Fruit fly (Drosophila melanogaster) whole organism, wandering third instar larva: ENCODE results near the gene TwdlE.

Experiments
- Abd-B ChIP-seq: fragments of >200 bp; optimal IDR thresholded peaks from 2 replicates; lab custom pipeline; 2017; ENCODE audit warnings: missing biosample characterization, missing genetic modification characterization
- CG32264 ChIP-seq: fragments of 200-800 bp; sonication (Bioruptor generic); optimal IDR thresholded peaks from 2 replicates; lab custom pipeline; 2016; ENCODE audit warnings: missing biosample characterization, missing genetic modification characterization
- CG9705 ChIP-seq: fragments of 200-800 bp; sonication (Bioruptor generic); optimal IDR thresholded peaks from 2 replicates; lab custom pipeline; 2018; ENCODE audit warnings: missing biosample characterization, mild to moderate bottlenecking, missing genetic modification characterization
- CrebA ChIP-seq: fragments of 200-800 bp; sonication (Bioruptor generic); optimal IDR thresholded peaks from 2 replicates; lab custom pipeline; 2016; ENCODE audit warnings: missing biosample characterization, mild to moderate bottlenecking, missing genetic modification characterization, borderline replicate concordance
- Dfd ChIP-seq: fragments of >200 bp; optimal IDR thresholded peaks from 2 replicates; lab custom pipeline; 2017; ENCODE audit warnings: missing biosample characterization, missing genetic modification characterization
- Dif ChIP-seq: fragments of 200-275, 200-300 bp; sonication (Bioruptor generic); optimal IDR thresholded peaks from 2 replicates; lab custom pipeline; 2018; ENCODE audit warnings: missing biosample characterization, missing genetic modification characterization; ENCODE audit not compliant: partially characterized antibody
- HLH106 ChIP-seq: fragments of 200-800 bp; optimal IDR thresholded peaks from 3 replicates; lab custom pipeline; 2019; ENCODE audit warnings: missing biosample characterization, mild to moderate bottlenecking, missing genetic modification characterization, moderate library complexity
- Hr78 ChIP-seq: fragments of >200 bp; optimal IDR thresholded peaks from 2 replicates; lab custom pipeline; 2017; ENCODE audit warnings: missing biosample characterization, missing genetic modification characterization
- Hr83 ChIP-seq: fragments of 200-300 bp; sonication (Bioruptor generic); optimal IDR thresholded peaks from 2 replicates; lab custom pipeline; 2016; ENCODE audit warnings: missing biosample characterization, mild to moderate bottlenecking, missing genetic modification characterization, moderate library complexity; ENCODE audit not compliant: poor library complexity, severe bottlenecking
- Mio ChIP-seq: sonication (Bioruptor generic); optimal IDR thresholded peaks from 2 replicates; lab custom pipeline; 2016; ENCODE audit warnings: missing biosample characterization, missing genetic modification characterization
- Myc ChIP-seq: fragments of >200 bp; optimal IDR thresholded peaks from 2 replicates; lab custom pipeline; 2017
- Rel ChIP-seq, 2 experiments: fragments of 200-800 bp; sonication (Bioruptor generic) in 1 of 2; optimal IDR thresholded peaks; 2 replicates in 1 of 2; 3 replicates in 1 of 2; lab custom pipeline; 2016 to 2019; ENCODE audit warnings: mild to moderate bottlenecking in 2 of 2, missing biosample characterization in 2 of 2, missing genetic modification characterization in 2 of 2, moderate library complexity in 1 of 2
- Sp1 ChIP-seq: fragments of 200-800 bp; sonication (Bioruptor generic); optimal IDR thresholded peaks from 3 replicates; lab custom pipeline; 2019; ENCODE audit warnings: missing biosample characterization, mild to moderate bottlenecking, missing genetic modification characterization, moderate library complexity
- Vsx2 ChIP-seq: fragments of 200-300, 225-300 bp; sonication (Bioruptor generic); optimal IDR thresholded peaks from 2 replicates; lab custom pipeline; 2018; ENCODE audit warnings: missing biosample characterization, missing genetic modification characterization; ENCODE audit not compliant: partially characterized antibody
- br ChIP-seq: fragments of 200-800 bp; sonication (Bioruptor generic); optimal IDR thresholded peaks from 2 replicates; lab custom pipeline; 2016; ENCODE audit warnings: missing biosample characterization, missing genetic modification characterization
- brk ChIP-seq: fragments of 200-800 bp; sonication (Bioruptor generic); optimal IDR thresholded peaks from 2 replicates; lab custom pipeline; 2016; ENCODE audit warnings: missing biosample characterization, mild to moderate bottlenecking, missing genetic modification characterization
- dmrt93B ChIP-seq: fragments of 200-800 bp; sonication (Bioruptor generic); optimal IDR thresholded peaks from 2 replicates; lab custom pipeline; 2018; ENCODE audit warnings: missing biosample characterization, mild to moderate bottlenecking, missing genetic modification characterization
- dsf ChIP-seq: sonication (Bioruptor generic); optimal IDR thresholded peaks from 2 replicates; lab custom pipeline; 2016; ENCODE audit warnings: missing biosample characterization, missing genetic modification characterization, borderline replicate concordance
- foxo ChIP-seq, 2 experiments: fragments of 200-800 bp; sonication (Bioruptor generic); optimal IDR thresholded peaks; 2 replicates in 1 of 2; 3 replicates in 1 of 2; lab custom pipeline; 2016 to 2017; ENCODE audit warnings: missing biosample characterization in 2 of 2, missing genetic modification characterization in 2 of 2
- h ChIP-seq: fragments of 200-800 bp; sonication (Bioruptor generic); optimal IDR thresholded peaks from 3 replicates; lab custom pipeline; 2016; ENCODE audit warnings: missing biosample characterization, mild to moderate bottlenecking, missing genetic modification characterization
- jim ChIP-seq: fragments of 175-275, 200-325 bp; sonication (Bioruptor generic); optimal IDR thresholded peaks from 2 replicates; lab custom pipeline; 2016; ENCODE audit warnings: missing biosample characterization, mild to moderate bottlenecking, missing genetic modification characterization
- pan ChIP-seq: fragments of >200 bp; optimal IDR thresholded peaks from 2 replicates; lab custom pipeline; 2017
- psq ChIP-seq: fragments of 200-800 bp; sonication (Bioruptor generic); optimal IDR thresholded peaks from 3 replicates; lab custom pipeline; 2017; ENCODE audit warnings: missing biosample characterization, mild to moderate bottlenecking, missing genetic modification characterization, moderate library complexity
- rgr ChIP-seq: fragments of 200-800 bp; sonication (Bioruptor generic); optimal IDR thresholded peaks from 3 replicates; lab custom pipeline; 2016; ENCODE audit warnings: missing biosample characterization, mild to moderate bottlenecking, missing genetic modification characterization
- sage ChIP-seq: fragments of 200-800 bp; sonication (Bioruptor generic); optimal IDR thresholded peaks from 2 replicates; lab custom pipeline; 2016; ENCODE audit warnings: missing biosample characterization, mild to moderate bottlenecking, missing genetic modification characterization
- sv ChIP-seq: fragments of 200-800 bp; sonication (Bioruptor generic); optimal IDR thresholded peaks from 3 replicates; lab custom pipeline; 2016; ENCODE audit warnings: missing biosample characterization, missing genetic modification characterization
- usp ChIP-seq: fragments of >200 bp; optimal IDR thresholded peaks from 2 replicates; lab custom pipeline; 2017; ENCODE audit warnings: missing biosample characterization, missing genetic modification characterization
- woc ChIP-seq: sonication (Bioruptor generic); optimal IDR thresholded peaks from 2 replicates; lab custom pipeline; 2016; ENCODE audit warnings: missing biosample characterization, mild to moderate bottlenecking, missing genetic modification characterization

The TwdlE gene

DNA sequence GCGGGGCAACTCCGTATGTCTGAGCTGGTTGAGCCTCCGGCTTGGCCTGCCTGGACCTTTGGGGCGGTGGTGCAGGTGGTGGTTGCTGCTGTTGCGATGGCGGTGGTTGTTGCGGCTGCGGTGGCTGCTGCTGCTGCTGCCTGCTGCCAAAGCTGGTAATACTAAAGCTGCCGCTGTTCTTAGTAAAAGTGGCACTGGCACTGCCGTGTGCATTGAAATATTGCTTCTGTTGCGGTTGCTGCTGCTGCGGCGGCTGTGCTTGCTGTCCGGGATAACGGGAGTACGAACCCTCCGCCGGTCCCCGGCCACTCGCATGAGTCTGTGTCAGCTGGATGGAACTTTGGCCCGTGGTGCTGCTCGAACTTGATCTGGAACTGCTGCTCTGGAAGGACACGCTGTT lies 17.7 kb upstream of the TwdlE start:
- TF ChIP-seq Hr78 (GFP tag; lab: Kevin White, UChicago): no peak
- TF ChIP-seq sage (GFP tag; lab: Kevin White, UChicago): no peak
- TF ChIP-seq pan (lab: Kevin White, UChicago): no peak
- no peak for TF ChIP-seq dmrt93B (GFP tag; lab: Kevin White, UChicago)
- TF ChIP-seq HLH106 (tag; lab: Kevin White, UChicago): no peak
- TF ChIP-seq Dfd (GFP tag; lab: Kevin White, UChicago): peak; percentile 91
- TF ChIP-seq, all 38 proteins: peak for 1

DNA sequence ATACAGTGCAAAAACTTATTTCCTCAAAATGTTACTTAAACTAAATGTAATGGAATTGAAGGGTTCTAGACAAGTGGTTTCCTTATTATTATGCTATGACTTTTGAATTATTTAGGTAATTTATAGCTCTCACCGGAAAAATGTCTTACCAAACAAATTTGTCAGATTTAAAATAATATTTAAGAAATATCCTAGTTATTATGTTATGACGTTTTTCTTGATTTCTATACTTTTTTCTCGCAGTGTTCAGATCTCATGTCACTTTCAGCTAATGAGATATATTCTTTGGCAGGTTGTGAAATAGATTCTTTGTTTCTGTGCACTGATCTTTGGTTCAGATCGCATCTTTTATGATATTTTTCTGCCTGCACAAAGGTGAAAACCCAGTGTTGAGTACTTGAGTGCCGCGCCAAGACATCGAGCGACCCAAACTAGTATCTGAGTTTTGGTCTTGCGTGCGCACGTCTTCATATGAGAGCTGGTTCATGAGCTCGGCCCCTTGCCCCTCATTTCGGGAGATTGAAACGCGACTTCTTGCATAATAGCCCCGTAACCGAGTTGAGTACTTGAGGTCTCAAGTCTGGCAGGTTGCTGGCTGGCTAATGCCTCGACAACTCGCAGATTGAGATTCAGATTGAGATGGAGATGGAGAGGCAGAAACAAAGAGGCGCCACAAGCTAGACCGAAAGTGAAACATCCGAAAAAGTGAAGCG lies 16.0 kb upstream of the TwdlE start:
- TF ChIP-seq usp (no peak), brk (no peak), Rel (GFP tag; optimal IDR thresholded peaks at IDR 0.05; lab: Kevin White, UChicago) (no peak), Rel (tag; optimal IDR thresholded peaks at IDR 0.05; lab: Kevin White, UChicago) (no peak), Mio (no peak), dmrt93B (GFP tag; lab: Kevin White, UChicago) (no peak), Vsx2 (GFP tag; lab: Kevin White, UChicago) (no peak), psq (GFP tag; lab: Kevin White, UChicago) (no peak), Sp1 (GFP tag; lab: Kevin White, UChicago) (no peak), Hr83 (GFP tag; lab: Kevin White, UChicago) (no peak), br (GFP tag; lab: Kevin White, UChicago) (no peak), Dfd (GFP tag; lab: Kevin White, UChicago) (no peak), Dif (GFP tag; lab: Kevin White, UChicago) (no peak), sv (GFP tag; lab: Kevin White, UChicago) (no peak), Hr78 (GFP tag; lab: Kevin White, UChicago) (no peak), woc (GFP tag; lab: Kevin White, UChicago) (no peak), CG9705 (GFP tag; lab: Kevin White, UChicago) (no peak), Myc (lab: Kevin White, UChicago) (no peak), dsf (GFP tag; lab: Kevin White, UChicago) (no peak)
- TF ChIP-seq, all 38 proteins: peak for 0

DNA sequence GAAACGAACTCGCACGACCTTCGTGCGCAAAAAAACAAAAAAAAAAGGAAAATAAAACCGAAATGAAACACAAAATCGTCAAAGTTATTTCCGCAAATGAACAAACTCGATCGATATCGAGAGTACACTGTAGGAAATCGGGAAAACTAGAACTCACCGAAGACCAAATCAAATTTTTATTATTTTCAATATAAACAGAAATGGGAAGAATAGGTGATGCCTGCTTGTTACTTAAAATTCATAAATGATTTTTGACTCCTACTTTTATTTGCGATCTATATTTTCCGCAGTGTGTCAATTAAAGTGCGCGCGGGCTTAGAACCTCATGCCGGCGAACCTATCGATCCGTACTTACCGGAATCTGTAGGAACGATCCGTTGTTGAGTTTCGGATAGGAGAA lies 15.0 kb upstream of the TwdlE start:
- TF ChIP-seq Sp1 (GFP tag; lab: Kevin White, UChicago) (peak; percentile 38), psq (GFP tag; lab: Kevin White, UChicago) (peak; percentile 12), Hr83 (GFP tag; lab: Kevin White, UChicago) (no peak), h (GFP tag; lab: Kevin White, UChicago) (peak; percentile 45), rgr (GFP tag; lab: Kevin White, UChicago) (peak; percentile 9), br (GFP tag; lab: Kevin White, UChicago) (no peak), foxo (GFP tag; optimal IDR thresholded peaks at IDR 0.05; lab: Kevin White, UChicago) (peak in 1 of 2 experiments; percentile 38), jim (GFP tag; lab: Kevin White, UChicago) (no peak), Myc (lab: Kevin White, UChicago) (no peak), Hr78 (GFP tag; lab: Kevin White, UChicago) (no peak), HLH106 (tag; lab: Kevin White, UChicago) (peak; percentile 48), Abd-B (GFP tag; lab: Kevin White, UChicago) (no peak), sage (GFP tag; lab: Kevin White, UChicago) (peak; percentile 5), CrebA (GFP tag; lab: Kevin White, UChicago) (no peak), Mio (no peak), usp (no peak), CG32264 (GFP tag; lab: Kevin White, UChicago) (no peak)

DNA sequence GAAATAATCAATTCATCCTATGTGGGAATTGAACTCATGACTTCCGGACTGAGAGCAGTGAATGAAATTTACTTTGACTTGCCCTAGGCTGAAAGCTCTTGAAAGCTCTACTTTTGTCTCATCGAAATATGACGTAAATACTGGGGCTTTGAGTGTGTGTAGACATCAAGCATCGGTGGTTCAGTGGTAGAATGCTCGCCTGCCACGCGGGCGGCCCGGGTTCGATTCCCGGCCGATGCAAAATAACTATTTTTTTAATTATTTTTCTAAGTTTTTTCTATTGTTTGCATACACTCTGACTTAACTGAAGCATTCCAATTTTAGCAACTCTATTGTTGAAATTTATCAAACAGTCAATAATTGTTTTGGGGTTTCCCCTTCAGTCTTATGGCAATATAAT lies 12.0 kb upstream of the TwdlE start:
- no peak for TF ChIP-seq CG9705 (GFP tag; lab: Kevin White, UChicago)
- no peak for TF ChIP-seq Rel (GFP tag; optimal IDR thresholded peaks at IDR 0.05; lab: Kevin White, UChicago)
- peak; percentile 16 for TF ChIP-seq Rel (tag; optimal IDR thresholded peaks at IDR 0.05; lab: Kevin White, UChicago)
